Fruit fly (Drosophila melanogaster) whole organism, adult: Measurements from ENCODE around the gene SmD1.

Source experiments
- CG14711 ChIP-seq: fragments of 200-800 bp; sonication (Bioruptor generic); optimal IDR thresholded peaks from 2 replicates; lab custom pipeline; 2018; ENCODE audit warnings: missing biosample characterization, mild to moderate bottlenecking, missing genetic modification characterization, moderate library complexity
- CG1620 ChIP-seq: fragments of 200-800 bp; sonication (Bioruptor generic); optimal IDR thresholded peaks from 2 replicates; lab custom pipeline; 2016; ENCODE audit warnings: missing biosample characterization, missing genetic modification characterization
- CG5204 ChIP-seq: fragments of 200-800 bp; sonication (Bioruptor generic); optimal IDR thresholded peaks from 2 replicates; lab custom pipeline; 2016; ENCODE audit warnings: missing biosample characterization, missing genetic modification characterization
- Crg-1 ChIP-seq: fragments of 200-800 bp; sonication (Bioruptor generic); optimal IDR thresholded peaks from 2 replicates; lab custom pipeline; 2016; ENCODE audit warnings: missing biosample characterization, missing genetic modification characterization
- Hr96 ChIP-seq: fragments of 200-800 bp; sonication (Bioruptor generic); optimal IDR thresholded peaks from 2 replicates; lab custom pipeline; 2016; ENCODE audit warnings: missing biosample characterization, missing genetic modification characterization
- bab1 ChIP-seq: fragments of 200-800 bp; sonication (Bioruptor generic); optimal IDR thresholded peaks from 3 replicates; lab custom pipeline; 2019; ENCODE audit warnings: missing biosample characterization, mild to moderate bottlenecking, missing genetic modification characterization, moderate library complexity
- cic ChIP-seq: fragments of 200-800 bp; sonication (Bioruptor generic); optimal IDR thresholded peaks from 2 replicates; lab custom pipeline; 2017; ENCODE audit warnings: missing biosample characterization, mild to moderate bottlenecking, missing genetic modification characterization, moderate library complexity
- cnc ChIP-seq, 2 experiments: fragments of >200 bp; optimal IDR thresholded peaks; 2 replicates each; lab custom pipeline; 2017
- kay ChIP-seq: fragments of 200-800 bp; sonication (Bioruptor generic); peaks from one replicate; lab custom pipeline; 2016; ENCODE audit warnings: missing biosample characterization, missing genetic modification characterization, borderline replicate concordance
- toe ChIP-seq: fragments of 200-800 bp; sonication (Bioruptor generic); optimal IDR thresholded peaks from 2 replicates; lab custom pipeline; 2016; ENCODE audit warnings: missing biosample characterization, missing genetic modification characterization

DNA sequence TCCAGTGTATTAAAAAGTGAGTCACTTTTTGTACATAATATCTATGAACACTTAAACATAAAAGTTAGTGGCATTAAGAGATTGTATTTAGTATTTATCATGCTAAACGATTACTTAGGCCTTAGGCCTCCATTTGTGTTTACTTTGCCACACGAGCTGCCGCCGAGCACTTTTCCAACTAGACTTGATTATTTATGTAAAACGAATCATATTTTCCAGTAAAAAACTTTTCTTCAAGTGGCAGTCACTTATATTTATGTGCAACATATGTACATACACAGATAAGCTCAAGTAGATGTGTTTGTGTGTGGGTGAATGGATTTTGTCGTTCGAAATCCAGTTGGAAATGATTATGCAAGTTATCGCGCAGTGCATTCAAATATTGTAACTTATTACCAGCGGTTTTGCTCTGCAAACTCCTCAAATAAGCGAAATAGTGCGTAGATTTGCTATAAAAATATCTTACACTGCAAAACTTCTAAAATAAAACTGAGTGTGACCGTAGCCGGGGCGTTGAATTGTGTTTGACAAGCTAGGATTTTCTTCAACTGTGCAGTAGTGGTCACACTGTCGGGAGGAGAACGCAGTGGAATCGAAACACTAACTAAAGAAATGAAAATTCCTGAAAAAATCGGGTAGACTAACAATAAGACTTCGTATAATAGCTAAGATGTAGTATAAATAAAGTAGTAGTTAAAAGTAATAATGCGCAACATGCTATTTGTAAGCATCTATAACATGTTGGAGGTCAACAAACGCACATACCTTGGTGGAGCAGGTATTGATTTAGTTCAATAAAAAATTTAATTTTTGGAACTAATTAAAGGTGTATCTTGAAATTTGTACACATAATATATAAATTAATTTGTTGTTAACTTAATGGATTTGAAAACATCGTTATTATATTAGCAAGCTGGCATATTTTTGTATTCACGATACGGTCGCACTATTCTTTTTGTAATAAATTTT is 15.4 kb upstream of the SmD1 start, which contains the start of the genes Klc and CG10984:
- TF ChIP-seq cnc (optimal IDR thresholded peaks at IDR 0.05; lab: Kevin White, UChicago) (no peak), kay (no peak), cic (no peak), CG1620 (GFP tag; lab: Kevin White, UChicago) (no peak), Crg-1 (GFP tag; lab: Kevin White, UChicago) (no peak), Hr96 (no peak), CG5204 (no peak), bab1 (peak; percentile 43), toe (GFP tag; lab: Kevin White, UChicago) (no peak), CG14711 (tag; lab: Kevin White, UChicago) (peak; percentile 57)
